Worm (Caenorhabditis elegans) whole organism, L3 larva: ENCODE measurements around the gene R01H2.4.

Experiments used
- ama-1 ChIP-seq: fragments of 150-350 bp; optimal IDR thresholded peaks from 2 replicates; lab custom pipeline; 2018
- ceh-28 ChIP-seq: fragments of 150-350 bp; optimal IDR thresholded peaks from 2 replicates; lab custom pipeline; 2014; ENCODE audit warnings: missing biosample characterization, missing genetic modification reagents, missing genetic modification characterization
- daf-12 ChIP-seq: fragments of 150-350 bp; optimal IDR thresholded peaks from 2 replicates; lab custom pipeline; 2014; ENCODE audit warnings: missing biosample characterization, missing genetic modification reagents, missing genetic modification characterization
- egl-27 ChIP-seq: sonication (generic microtip); optimal IDR thresholded peaks from 4 replicates; lab custom pipeline; 2017; ENCODE audit warnings: missing biosample characterization, missing genetic modification reagents, missing genetic modification characterization
- egl-5 ChIP-seq: fragments of 150-350 bp; optimal IDR thresholded peaks from 2 replicates; lab custom pipeline; 2017; ENCODE audit warnings: missing biosample characterization, missing genetic modification reagents, missing genetic modification characterization, inconsistent platforms
- elt-1 ChIP-seq: fragments of 150-350 bp; optimal IDR thresholded peaks from 2 replicates; lab custom pipeline; 2014; ENCODE audit warnings: missing biosample characterization, missing genetic modification characterization
- elt-2 ChIP-seq: sonication (generic microtip); optimal IDR thresholded peaks from 2 replicates; lab custom pipeline; 2016; ENCODE audit warnings: missing genetic modification reagents, mild to moderate bottlenecking, missing genetic modification characterization, missing compliant biosample characterization
- elt-3 ChIP-seq, 3 experiments: fragments of 150-350 bp in 1 of 3; sonication (generic microtip) in 2 of 3; optimal IDR thresholded peaks; 2 replicates in 2 of 3; 4 replicates in 1 of 3; lab custom pipeline; 2014 to 2017; ENCODE audit warnings: missing biosample characterization in 3 of 3, missing genetic modification characterization in 3 of 3
- eor-1 ChIP-seq, 2 experiments: fragments of 150-350 bp; optimal IDR thresholded peaks; 2 replicates each; lab custom pipeline; 2014 to 2018; ENCODE audit warnings: missing biosample characterization in 2 of 2, missing genetic modification characterization in 2 of 2
- fkh-10 ChIP-seq: sonication (generic microtip); optimal IDR thresholded peaks from 2 replicates; lab custom pipeline; 2017; ENCODE audit warnings: missing biosample characterization, missing genetic modification reagents, missing genetic modification characterization
- fkh-2 ChIP-seq: fragments of 150-350 bp; optimal IDR thresholded peaks from 2 replicates; lab custom pipeline; 2014; ENCODE audit warnings: missing biosample characterization, missing genetic modification reagents, missing genetic modification characterization
- fos-1 ChIP-seq: fragments of 150-350 bp; optimal IDR thresholded peaks from 2 replicates; lab custom pipeline; 2014; ENCODE audit warnings: missing biosample characterization, missing genetic modification characterization
- hmg-11 ChIP-seq: sonication (generic microtip); optimal IDR thresholded peaks from 2 replicates; lab custom pipeline; 2016; ENCODE audit warnings: missing genetic modification characterization, missing compliant biosample characterization
- lin-15B ChIP-seq: fragments of 150-350 bp; optimal IDR thresholded peaks from 2 replicates; lab custom pipeline; 2014; ENCODE audit warnings: missing biosample characterization, missing genetic modification characterization
- mml-1 ChIP-seq: fragments of 150-350 bp; sonication (generic microtip); optimal IDR thresholded peaks from 3 replicates; lab custom pipeline; 2014; ENCODE audit warnings: missing biosample characterization, missing genetic modification characterization
- nfya-1 ChIP-seq: sonication (generic microtip); optimal IDR thresholded peaks from 2 replicates; lab custom pipeline; 2017; ENCODE audit warnings: missing genetic modification characterization, mild to moderate bottlenecking, missing compliant biosample characterization, antibody characterized with exemption, moderate library complexity; ENCODE audit not compliant: insufficient read depth
- nhr-11 ChIP-seq: fragments of 150-350 bp; optimal IDR thresholded peaks from 2 replicates; lab custom pipeline; 2014; ENCODE audit warnings: missing biosample characterization, missing genetic modification characterization
- nhr-12 ChIP-seq: fragments of 150-350 bp; optimal IDR thresholded peaks from 2 replicates; lab custom pipeline; 2014; ENCODE audit warnings: missing biosample characterization, missing genetic modification characterization
- nhr-23 ChIP-seq: fragments of 150-350 bp; optimal IDR thresholded peaks from 2 replicates; lab custom pipeline; 2014; ENCODE audit warnings: missing biosample characterization, missing genetic modification reagents, missing genetic modification characterization
- nhr-25 ChIP-seq: sonication (generic microtip); optimal IDR thresholded peaks from 2 replicates; lab custom pipeline; 2017; ENCODE audit warnings: missing biosample characterization, missing genetic modification characterization
- nhr-28 ChIP-seq: fragments of 150-350 bp; optimal IDR thresholded peaks from 2 replicates; lab custom pipeline; 2014; ENCODE audit warnings: missing biosample characterization, missing genetic modification characterization
- nhr-43 ChIP-seq: sonication (generic microtip); optimal IDR thresholded peaks from 2 replicates; lab custom pipeline; 2016; ENCODE audit warnings: mild to moderate bottlenecking, missing genetic modification characterization, missing compliant biosample characterization; ENCODE audit not compliant: poor library complexity, severe bottlenecking
- nhr-67 ChIP-seq: fragments of 150-350 bp; optimal IDR thresholded peaks from 2 replicates; lab custom pipeline; 2014; ENCODE audit warnings: missing biosample characterization, missing genetic modification characterization
- pha-4 ChIP-seq: fragments of 150-350 bp; optimal IDR thresholded peaks from 2 replicates; lab custom pipeline; 2014; ENCODE audit warnings: missing biosample characterization, missing genetic modification reagents, missing genetic modification characterization
- pqm-1 ChIP-seq: fragments of 150-350 bp; optimal IDR thresholded peaks from 2 replicates; lab custom pipeline; 2017; ENCODE audit warnings: missing biosample characterization, missing genetic modification characterization, inconsistent platforms
- sea-2 ChIP-seq: fragments of 150-350 bp; sonication (generic microtip); optimal IDR thresholded peaks from 4 replicates; lab custom pipeline; 2014; ENCODE audit warnings: missing biosample characterization, missing genetic modification reagents, missing genetic modification characterization
- skn-1 ChIP-seq: fragments of 150-350 bp; optimal IDR thresholded peaks from 2 replicates; lab custom pipeline; 2014; ENCODE audit warnings: missing biosample characterization, missing genetic modification characterization
- snpc-4 ChIP-seq: fragments of 150-350 bp; optimal IDR thresholded peaks from 2 replicates; lab custom pipeline; 2014; ENCODE audit warnings: missing biosample characterization, missing genetic modification characterization
- tbx-2 ChIP-seq: sonication (generic microtip); optimal IDR thresholded peaks from 2 replicates; lab custom pipeline; 2016; ENCODE audit warnings: mild to moderate bottlenecking, missing genetic modification characterization, missing compliant biosample characterization
- unc-62 ChIP-seq: fragments of 150-350 bp; sonication (generic microtip); optimal IDR thresholded peaks from 4 replicates; lab custom pipeline; 2014; ENCODE audit warnings: missing biosample characterization, missing genetic modification reagents, missing genetic modification characterization
- zag-1 ChIP-seq: fragments of 150-350 bp; optimal IDR thresholded peaks from 2 replicates; lab custom pipeline; 2014; ENCODE audit warnings: missing biosample characterization, missing genetic modification characterization

The R01H2.4 gene

DNA sequence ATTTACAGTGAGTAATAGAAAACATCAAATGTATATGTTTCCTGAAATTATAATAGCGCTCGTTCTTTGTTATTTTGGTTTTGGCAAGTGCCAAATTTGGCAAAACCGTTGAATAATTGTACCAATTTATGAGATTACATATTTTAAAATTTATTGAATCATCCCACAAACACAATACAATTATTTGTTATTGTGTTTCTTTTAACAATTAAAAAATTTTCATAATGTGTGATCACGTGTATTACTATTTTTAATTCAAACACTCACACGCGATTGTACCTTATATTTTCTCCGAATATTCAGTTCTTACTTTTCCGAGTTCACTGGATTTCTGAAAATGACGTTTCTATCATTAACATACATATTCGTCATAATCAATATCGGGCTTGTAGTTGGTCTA lies 7.8 kb downstream of the R01H2.4 start, which contains the start of gene R01H2.2:
TSS of gene R01H2.2 (plus strand) at position 301 of the 400 bp plus-strand sequence.
- TF ChIP-seq egl-5 (tag; lab: Kevin White, UChicago) = no peak
- no peak for TF ChIP-seq elt-2 (tag; lab: Kevin White, UChicago)
- no peak for TF ChIP-seq nhr-28 (tag; lab: Kevin White, UChicago)

DNA sequence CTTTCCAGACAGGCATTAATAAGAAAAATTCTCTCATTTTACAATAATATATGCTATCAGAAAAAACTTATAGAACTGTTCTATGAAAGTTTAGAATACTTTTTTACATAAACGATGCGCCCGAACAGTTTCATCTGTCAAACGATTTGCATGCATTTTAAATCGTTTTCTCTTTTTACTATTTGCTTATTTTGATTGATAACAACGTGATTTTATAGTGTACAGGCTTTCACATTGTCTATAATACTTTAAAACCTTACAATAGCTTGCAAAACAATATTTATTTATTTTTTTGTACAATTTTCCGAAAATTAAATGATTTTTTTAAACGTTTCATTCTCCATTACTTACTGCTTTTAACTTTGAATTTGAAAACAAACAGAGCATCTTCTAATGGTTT lies 18.4 kb downstream of the R01H2.4 start, which contains the start of gene R01H2.7:
TSS of gene R01H2.7 (minus strand) at position 101 of the 400 bp plus-strand sequence.
- TF ChIP-seq egl-5 (tag; lab: Kevin White, UChicago) (no peak), nhr-28 (tag; lab: Kevin White, UChicago) (no peak), fkh-2 (tag; lab: Kevin White, UChicago) (no peak), ama-1 (lab: Kevin White, UChicago) (no peak), nhr-11 (tag; lab: Kevin White, UChicago) (no peak), elt-3 (tag; optimal IDR thresholded peaks at IDR 0.05; lab: Kevin White, UChicago) (no peak), egl-27 (no peak), hmg-11 (no peak), ceh-28 (tag; lab: Kevin White, UChicago) (no peak), snpc-4 (tag; lab: Kevin White, UChicago) (no peak), daf-12 (tag; lab: Kevin White, UChicago) (no peak), fkh-10 (GFP tag; lab: Kevin White, UChicago) (no peak), elt-1 (no peak), nhr-12 (no peak)

DNA sequence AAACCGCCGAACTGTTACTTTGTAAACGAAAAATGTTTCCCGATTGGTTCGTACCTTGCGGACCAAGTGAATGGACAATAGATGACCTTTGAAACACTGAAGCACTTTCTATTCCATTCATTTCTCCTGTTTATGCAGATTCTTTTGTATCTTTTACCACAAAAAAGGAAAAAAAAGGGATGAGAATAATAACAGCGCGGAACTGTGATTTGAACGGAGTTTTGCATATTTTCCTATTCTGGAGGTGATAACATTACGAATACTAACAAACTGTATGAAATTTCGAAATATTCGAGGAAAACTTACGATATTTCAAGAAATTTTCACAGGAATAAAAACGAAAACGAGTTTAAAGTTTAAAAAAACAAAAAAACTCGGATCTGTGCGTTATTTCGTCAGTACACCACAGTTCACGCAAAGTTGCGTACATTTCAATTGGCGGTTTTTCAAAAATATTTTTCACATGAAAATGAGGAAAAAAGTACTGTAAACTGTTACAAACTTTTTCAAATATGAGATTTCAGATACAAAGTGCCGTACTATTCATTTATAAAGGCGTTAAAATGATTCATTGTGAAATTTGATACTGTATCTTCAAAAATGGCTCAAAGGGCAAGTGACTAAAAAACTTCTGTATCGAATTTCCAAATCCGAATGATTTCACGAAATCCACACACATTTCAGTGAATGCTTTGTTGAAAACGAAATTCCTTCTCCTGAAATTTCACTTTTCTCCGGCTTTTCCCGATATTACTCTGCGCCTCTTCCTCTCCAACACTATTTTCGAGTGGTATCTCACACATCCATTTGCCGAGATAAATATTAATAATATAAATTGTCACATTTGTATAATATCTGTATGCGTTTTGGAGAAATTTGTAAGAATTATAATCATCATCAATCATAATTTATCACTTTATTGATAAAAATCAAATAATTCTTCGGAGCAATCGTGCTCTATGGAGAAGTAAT lies 29.5 kb downstream of the R01H2.4 start:
- no peak for TF ChIP-seq unc-62 (GFP tag; lab: Kevin White, UChicago)
- TF ChIP-seq mml-1 = no peak
- TF ChIP-seq nhr-11 (tag; lab: Kevin White, UChicago) = no peak
- TF ChIP-seq eor-1 (tag; optimal IDR thresholded peaks at IDR 0.05; lab: Kevin White, UChicago) = no peak
- no peak for TF ChIP-seq nhr-25
- no peak for TF ChIP-seq sea-2 (GFP tag; lab: Kevin White, UChicago)
- TF ChIP-seq pha-4 = no peak
- no peak for TF ChIP-seq daf-12 (tag; lab: Kevin White, UChicago)

DNA sequence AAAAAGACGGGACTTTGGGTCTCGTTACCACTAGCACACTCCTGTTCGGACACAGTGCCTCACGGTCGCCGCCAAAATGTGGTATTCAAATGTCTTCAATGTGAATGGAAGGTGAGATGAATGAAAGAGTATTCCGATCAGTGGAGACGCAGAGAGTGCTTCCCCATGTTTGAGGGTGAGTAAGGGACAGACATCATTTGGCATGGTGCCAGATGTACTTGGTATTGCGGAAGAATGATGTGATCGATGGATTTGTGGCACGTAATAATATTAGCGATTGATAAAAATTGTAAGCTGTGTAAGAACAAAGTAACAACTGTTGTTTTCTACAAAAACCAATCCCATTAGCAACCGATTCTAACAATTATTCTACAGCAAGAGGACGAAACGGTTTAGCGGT lies 32.0 kb downstream of the R01H2.4 start:
- TF ChIP-seq fkh-10 (GFP tag; lab: Kevin White, UChicago) (no peak), pha-4 (peak; percentile 19), skn-1 (tag; lab: Kevin White, UChicago) (no peak), nhr-28 (tag; lab: Kevin White, UChicago) (no peak), pqm-1 (tag; lab: Kevin White, UChicago) (no peak), tbx-2 (tag; lab: Kevin White, UChicago) (no peak), nhr-25 (peak; percentile 46)
- TF ChIP-seq, all 47 proteins: peak for 2

DNA sequence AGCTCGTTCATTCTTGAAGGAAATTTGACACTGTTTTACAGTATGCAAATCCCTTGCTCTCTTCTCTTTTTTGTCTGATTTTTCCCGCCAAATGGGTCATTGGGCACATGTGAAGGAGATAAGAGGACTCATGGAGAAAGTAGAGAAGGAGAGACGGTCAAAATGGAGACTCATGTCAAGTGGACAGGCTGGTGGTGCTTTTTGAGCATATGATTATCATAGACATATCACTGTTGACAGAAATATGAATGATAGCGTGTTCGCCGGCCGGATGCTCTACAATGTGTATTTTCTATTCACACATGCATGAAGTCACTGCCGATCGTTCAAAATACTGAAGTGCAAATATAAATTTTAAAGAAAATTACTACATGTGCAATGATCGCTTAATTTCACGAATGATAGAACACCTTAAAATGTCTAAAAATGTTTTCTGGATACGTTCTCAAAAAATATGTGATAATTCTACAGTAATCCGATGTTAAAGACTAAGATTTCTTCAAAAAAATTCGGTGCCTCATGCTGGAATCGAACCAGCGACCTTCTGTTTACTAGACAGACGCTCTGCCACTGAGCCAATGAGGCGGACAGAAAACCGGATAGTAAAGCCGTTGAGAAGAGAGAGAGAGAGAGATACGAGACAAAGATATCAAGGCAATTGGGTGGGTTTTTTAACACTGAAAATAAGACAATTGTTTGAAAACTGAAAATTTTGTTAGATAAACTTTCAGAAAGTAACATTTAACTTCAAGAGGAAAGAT lies 33.9 kb downstream of the R01H2.4 start:
- peak; percentile 50 for TF ChIP-seq hmg-11
- TF ChIP-seq fkh-2 (tag; lab: Kevin White, UChicago) = no peak
- TF ChIP-seq zag-1 (tag; lab: Kevin White, UChicago) = no peak
- TF ChIP-seq nhr-43 (tag; lab: Kevin White, UChicago) = peak; percentile 32
- TF ChIP-seq nfya-1 (tag; lab: Kevin White, UChicago) = peak; percentile 53
- TF ChIP-seq snpc-4 (tag; lab: Kevin White, UChicago) = peak; percentile 94
- TF ChIP-seq nhr-67 (tag; lab: Kevin White, UChicago) = no peak
- TF ChIP-seq egl-27 = peak; percentile 34
- no peak for TF ChIP-seq ceh-28 (tag; lab: Kevin White, UChicago)
- TF ChIP-seq nhr-23 (tag; lab: Kevin White, UChicago) = no peak
- peak; percentile 17 for TF ChIP-seq elt-2 (tag; lab: Kevin White, UChicago)
- TF ChIP-seq fos-1 (tag; lab: Kevin White, UChicago) = no peak
- TF ChIP-seq lin-15B (tag; lab: Kevin White, UChicago) = peak; percentile 9
- peak; percentile 42 for TF ChIP-seq pha-4
